Fruit fly (Drosophila melanogaster) ovary, adult (tissue): ENCODE data around the gene Ublcp1.

Experiments used
- CG17801 ChIP-seq: fragments of 200-800 bp; optimal IDR thresholded peaks from 2 replicates; lab custom pipeline; 2019; ENCODE audit warnings: missing biosample characterization, mild to moderate bottlenecking, missing genetic modification characterization, moderate library complexity; ENCODE audit not compliant: partially characterized antibody

Gene Ublcp1

DNA sequence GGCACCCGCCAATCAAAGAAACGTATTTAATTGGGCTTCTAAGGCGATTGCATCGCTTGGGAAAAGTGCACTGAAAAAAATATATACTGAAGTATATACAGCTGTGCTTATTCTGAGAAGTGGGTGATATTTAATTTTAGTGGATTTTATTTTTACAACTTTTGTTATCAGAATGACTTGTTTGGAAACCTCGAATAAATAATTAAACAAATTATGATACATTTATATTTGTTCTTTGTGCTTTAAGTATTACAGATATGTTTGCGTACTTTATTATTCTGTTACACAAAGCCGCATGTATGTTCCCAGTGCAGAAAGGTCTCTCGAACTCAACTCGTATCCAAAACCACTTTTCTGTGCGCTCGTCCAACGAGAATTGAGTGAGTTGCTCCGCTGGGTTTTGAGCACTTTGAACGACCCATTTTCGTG, 12.6 kb upstream of the Ublcp1 start:
- no peak for TF ChIP-seq CG17801 (GFP tag; lab: Kevin White, UChicago)

- TF ChIP-seq CG17801 (GFP tag; lab: Kevin White, UChicago): no peak
These were observed 9.6 kb upstream of the Ublcp1 start, which contains the start of gene Gr94a for dm6 chr3R:23051639-23052125. Gr94a (plus strand) TSS chr3R:23051689.

dm6 chr3R:23053135-23053730, 8.1 kb upstream of the Ublcp1 start:
- TF ChIP-seq CG17801 (GFP tag; lab: Kevin White, UChicago): no peak

- TF ChIP-seq CG17801 (GFP tag; lab: Kevin White, UChicago): no peak
These were observed 7.4 kb upstream of the Ublcp1 start, which contains the start of gene p53 for dm6 chr3R:23053936-23054335. p53 (minus strand) TSS chr3R:23054082.

dm6 chr3R:23056113-23056512, 5.2 kb upstream of the Ublcp1 start:
- no peak for TF ChIP-seq CG17801 (GFP tag; lab: Kevin White, UChicago)

DNA sequence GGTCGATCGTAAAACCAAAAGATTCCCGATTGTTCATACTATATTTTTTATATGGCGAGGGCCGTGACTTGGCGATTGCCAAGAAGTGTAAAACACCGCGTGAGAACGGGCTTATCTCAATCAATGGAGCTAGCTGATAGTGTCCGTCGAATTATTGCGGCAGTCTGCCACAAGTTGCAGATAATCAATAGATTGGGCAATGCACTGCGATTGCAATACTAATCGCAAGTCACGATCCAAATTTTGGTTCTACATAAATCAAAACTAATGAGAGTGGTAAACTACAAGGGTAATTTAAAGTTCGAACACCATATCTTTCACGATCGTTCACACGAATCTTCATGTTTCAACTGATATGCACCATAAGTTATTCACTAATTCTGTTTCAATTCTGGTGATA, 4.5 kb upstream of the Ublcp1 start:
- TF ChIP-seq CG17801 (GFP tag; lab: Kevin White, UChicago): no peak

DNA sequence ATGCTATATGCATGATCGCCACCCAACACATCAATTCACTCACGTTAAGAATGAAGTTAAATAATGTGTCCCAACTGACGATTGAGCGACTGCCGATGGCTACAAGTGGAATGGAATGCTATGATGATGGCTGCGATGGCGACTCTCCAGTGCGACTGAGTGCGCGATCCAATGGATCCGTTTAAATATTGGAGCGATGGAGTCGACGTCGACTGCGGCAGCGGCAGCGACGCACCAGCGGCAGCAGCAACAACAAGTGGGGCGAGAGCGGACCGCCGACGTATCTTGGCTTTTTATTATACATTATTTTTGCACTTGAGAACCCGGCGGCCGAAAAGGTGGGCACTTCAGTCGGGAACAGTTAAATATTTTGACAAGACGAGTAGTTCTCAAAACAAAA, 3.9 kb upstream of the Ublcp1 start:
- TF ChIP-seq CG17801 (GFP tag; lab: Kevin White, UChicago): no peak

- TF ChIP-seq CG17801 (GFP tag; lab: Kevin White, UChicago): no peak
These were observed 2.4 kb upstream of the Ublcp1 start, which contains the start of gene Ctns for dm6 chr3R:23058858-23059257. Ctns (minus strand) TSS chr3R:23058958.

DNA sequence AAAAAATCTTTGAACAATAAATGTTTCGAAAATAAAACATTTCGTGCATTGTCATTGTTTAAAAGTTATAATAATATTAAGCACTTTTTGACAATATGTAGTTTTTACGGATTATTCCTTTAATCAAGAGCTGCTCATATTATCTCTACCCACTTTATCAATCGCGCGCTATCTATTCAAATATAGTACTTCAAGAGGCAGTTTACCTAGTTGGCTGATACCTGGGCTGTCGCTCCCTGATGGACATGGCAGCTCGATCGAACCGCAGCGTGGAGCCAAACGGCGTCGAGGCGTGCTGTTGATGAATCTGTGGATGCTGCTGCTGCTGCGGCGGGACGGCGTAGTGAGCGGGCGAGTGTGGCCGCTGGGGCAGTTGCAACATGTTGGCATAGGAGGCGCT, 1.1 kb upstream of the Ublcp1 start:
- TF ChIP-seq CG17801 (GFP tag; lab: Kevin White, UChicago): no peak

- no peak for TF ChIP-seq CG17801 (GFP tag; lab: Kevin White, UChicago)
These were observed 6.0 kb downstream of the Ublcp1 start, which contains the start of gene CG17111 for dm6 chr3R:23067209-23067826. CG17111 (minus strand) TSS chr3R:23067259.

DNA sequence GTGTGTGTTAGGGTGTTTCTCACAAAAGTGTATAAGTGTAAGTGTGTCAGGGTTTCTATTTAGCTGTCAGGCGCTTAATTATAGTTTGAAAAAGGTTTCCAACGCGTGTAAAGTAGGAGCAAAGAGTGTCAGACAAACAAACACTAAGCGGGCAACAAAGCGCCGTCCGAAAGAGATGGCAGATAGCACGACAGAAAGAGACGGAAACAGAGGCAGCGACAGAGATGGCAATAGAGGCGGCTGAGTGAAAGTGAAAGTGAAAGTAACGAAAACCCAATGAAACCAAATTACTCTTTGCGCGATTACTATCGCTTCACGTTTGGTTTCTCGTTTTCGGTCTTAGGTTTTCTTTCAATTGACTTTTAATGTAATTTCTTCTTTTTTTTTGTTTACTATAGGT, 13.2 kb downstream of the Ublcp1 start:
- TF ChIP-seq CG17801 (GFP tag; lab: Kevin White, UChicago): no peak

DNA sequence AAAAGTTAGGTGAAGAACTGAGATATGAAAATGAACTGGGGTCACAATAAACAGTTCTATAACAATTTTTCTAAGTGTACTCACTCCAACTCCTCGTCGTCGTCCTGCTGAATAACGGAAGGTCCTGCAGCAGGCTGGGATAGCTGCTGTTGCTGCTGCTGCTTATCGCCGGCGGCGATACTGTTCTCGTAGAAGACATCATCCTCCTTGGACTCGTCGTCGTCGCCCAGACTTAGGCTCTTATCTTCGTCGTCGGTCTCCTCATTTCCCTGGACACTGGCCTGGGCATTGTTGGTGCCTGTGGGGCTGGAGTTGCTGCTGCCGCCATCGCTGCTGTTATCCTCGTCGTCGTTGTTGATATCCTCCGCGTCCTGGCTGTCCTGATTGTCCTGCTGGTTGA, 20.0 kb downstream of the Ublcp1 start:
- TF ChIP-seq CG17801 (GFP tag; lab: Kevin White, UChicago): no peak

- TF ChIP-seq CG17801 (GFP tag; lab: Kevin White, UChicago): no peak
These were observed 27.0 kb downstream of the Ublcp1 start for dm6 chr3R:23088252-23088651.

DNA sequence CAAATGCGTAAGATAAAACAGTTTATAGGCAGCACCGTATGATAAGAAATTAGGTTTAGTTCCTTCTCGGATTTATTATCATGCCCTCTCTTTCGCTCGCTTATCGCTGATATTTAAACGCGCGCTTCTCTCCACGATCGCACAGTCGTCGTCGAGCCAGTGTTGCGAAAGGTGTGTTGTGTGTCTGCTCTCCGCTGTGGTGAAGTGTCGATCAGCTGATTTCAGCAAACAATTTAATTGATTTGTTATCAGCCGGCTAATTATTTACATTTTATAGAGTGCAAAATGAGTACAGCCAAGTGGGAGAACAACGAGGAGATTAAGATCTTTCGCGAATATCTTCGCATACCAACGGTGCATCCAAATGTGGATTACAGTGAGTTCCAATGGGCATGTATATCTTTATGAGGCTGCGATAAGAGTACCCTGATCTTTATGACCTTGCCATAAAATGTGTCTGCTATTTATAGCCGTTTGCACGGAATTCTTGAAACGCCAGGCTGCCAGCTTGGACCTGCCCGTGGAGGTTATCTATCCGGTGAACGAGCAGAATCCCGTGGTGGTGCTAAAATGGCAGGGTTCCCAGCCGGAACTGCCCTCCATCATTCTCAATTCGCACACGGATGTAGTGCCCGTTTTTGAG, 30.4 kb downstream of the Ublcp1 start, which contains the start of the genes CG17110 and CG6726:
CG17110 (plus strand) TSS at position 139 of the 643 bp plus-strand sequence.
CG6726 (plus strand) TSS at position 139 of the 643 bp plus-strand sequence.
- peak; percentile 46 for TF ChIP-seq CG17801 (GFP tag; lab: Kevin White, UChicago)

DNA sequence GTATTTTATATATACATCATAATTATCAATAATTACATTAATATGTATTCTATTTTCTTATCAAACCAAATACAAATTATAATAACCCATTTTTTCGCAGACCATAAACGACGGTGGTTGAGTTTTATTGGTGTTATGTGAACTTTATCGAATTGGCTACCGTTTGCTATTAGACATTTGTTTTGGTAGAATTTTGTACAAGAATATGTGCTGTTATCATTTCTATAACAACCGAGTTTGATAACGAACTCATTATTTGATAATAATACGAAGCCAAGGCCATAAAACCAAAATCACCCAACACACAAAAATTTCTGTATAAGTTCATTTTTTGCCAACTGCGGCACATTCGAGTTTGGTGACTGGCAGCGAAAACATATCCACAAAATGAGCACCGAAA, 34.1 kb downstream of the Ublcp1 start, which contains the start of gene CG17109:
CG17109 (plus strand) TSS at position 345 of the 400 bp plus-strand sequence.
- no peak for TF ChIP-seq CG17801 (GFP tag; lab: Kevin White, UChicago)
